Fruit fly (Drosophila melanogaster) whole organism, embryonic: ENCODE data around the gene CG6937.

ENCODE experiments used
- Aef1 ChIP-seq: fragments of 200-800 bp; sonication (Bioruptor generic); IDR thresholded peaks from 3 replicates; pipeline ENCODE4 v1.3.6; 2022; ENCODE audit warnings: missing biosample characterization, missing genetic modification characterization
- Antp ChIP-seq: fragments of 200-800 bp; sonication (Bioruptor generic); optimal IDR thresholded peaks from 3 replicates; lab custom pipeline; 2016; ENCODE audit warnings: missing biosample characterization, missing genetic modification characterization
- CG10543 ChIP-seq: fragments of 200-800 bp; sonication (Bioruptor generic); optimal IDR thresholded peaks from 3 replicates; lab custom pipeline; 2017; ENCODE audit warnings: missing biosample characterization, mild to moderate bottlenecking, missing genetic modification characterization, moderate library complexity
- CG10979 ChIP-seq: fragments of 200-800 bp; sonication (Bioruptor generic); optimal IDR thresholded peaks from 2 replicates; lab custom pipeline; 2018; ENCODE audit warnings: missing biosample characterization, mild to moderate bottlenecking, missing genetic modification characterization, moderate library complexity
- CG11504 ChIP-seq: fragments of 200-800 bp; sonication (Bioruptor generic); optimal IDR thresholded peaks from 3 replicates; lab custom pipeline; 2019; ENCODE audit warnings: missing biosample characterization, mild to moderate bottlenecking, missing genetic modification characterization, moderate library complexity
- CG15269 ChIP-seq: fragments of 200-800 bp; sonication (Bioruptor generic); optimal IDR thresholded peaks from 2 replicates; lab custom pipeline; 2018; ENCODE audit warnings: missing biosample characterization, mild to moderate bottlenecking, missing genetic modification characterization, moderate library complexity
- CG17829 ChIP-seq: fragments of 200-800 bp; optimal IDR thresholded peaks from 2 replicates; lab custom pipeline; 2019; ENCODE audit warnings: missing biosample characterization, mild to moderate bottlenecking, missing genetic modification characterization, moderate library complexity
- CG1792 ChIP-seq: fragments of 200-800 bp; sonication (Bioruptor generic); optimal IDR thresholded peaks from 2 replicates; lab custom pipeline; 2016; ENCODE audit warnings: missing biosample characterization, missing genetic modification characterization
- CG2712 ChIP-seq: fragments of 200-800 bp; optimal IDR thresholded peaks from 3 replicates; lab custom pipeline; 2019; ENCODE audit warnings: missing biosample characterization, mild to moderate bottlenecking, missing genetic modification characterization, moderate library complexity
- CG32767 ChIP-seq: fragments of 200-800 bp; sonication (Bioruptor generic); IDR thresholded peaks from 2 replicates; pipeline ENCODE4 v1.3.6; 2022; ENCODE audit warnings: missing biosample characterization, missing genetic modification characterization
- CG33557 ChIP-seq: fragments of 200-800 bp; sonication (Bioruptor generic); optimal IDR thresholded peaks from 2 replicates; lab custom pipeline; 2019; ENCODE audit warnings: missing biosample characterization, mild to moderate bottlenecking, missing genetic modification characterization, moderate library complexity
- CG5953 ChIP-seq: fragments of 200-800 bp; sonication (Bioruptor generic); IDR thresholded peaks from 2 replicates; pipeline ENCODE4 v1.3.6; 2022; ENCODE audit warnings: missing biosample characterization, missing genetic modification characterization
- CG7357 ChIP-seq: fragments of 200-800 bp; sonication (Bioruptor generic); IDR thresholded peaks from 3 replicates; pipeline ENCODE4 v1.3.6; 2022; ENCODE audit warnings: missing biosample characterization, missing genetic modification characterization
- CG7786 ChIP-seq: fragments of 200-800 bp; sonication (Bioruptor generic); optimal IDR thresholded peaks from 2 replicates; lab custom pipeline; 2016; ENCODE audit warnings: missing biosample characterization, missing genetic modification characterization
- CG9215 ChIP-seq: fragments of 200-800 bp; sonication (Bioruptor generic); IDR thresholded peaks from 2 replicates; pipeline ENCODE4 v1.3.6; 2022; ENCODE audit warnings: missing biosample characterization, missing genetic modification characterization
- CG9932 ChIP-seq: fragments of 200-800 bp; sonication (Bioruptor generic); IDR thresholded peaks from 2 replicates; pipeline ENCODE4 v1.3.6; 2022; ENCODE audit warnings: missing biosample characterization, missing genetic modification characterization
- Chrac-16 ChIP-seq: fragments of 200-800 bp; sonication (Bioruptor generic); optimal IDR thresholded peaks from 3 replicates; lab custom pipeline; 2016; ENCODE audit warnings: missing biosample characterization, missing genetic modification characterization
- Dbx ChIP-seq: fragments of 200-800 bp; sonication (Bioruptor generic); IDR thresholded peaks from 3 replicates; pipeline ENCODE4 v1.3.6; 2022; ENCODE audit warnings: missing biosample characterization, missing genetic modification characterization
- Drgx ChIP-seq: fragments of 200-800 bp; sonication (Bioruptor generic); IDR thresholded peaks from 2 replicates; pipeline ENCODE4 v1.3.6; 2022; ENCODE audit warnings: missing biosample characterization, missing genetic modification characterization
- HHEX ChIP-seq: fragments of 200-800 bp; sonication (Bioruptor generic); optimal IDR thresholded peaks from 3 replicates; lab custom pipeline; 2017; ENCODE audit warnings: missing biosample characterization, mild to moderate bottlenecking, missing genetic modification characterization, missing genetic modification reagents
- HLH54F ChIP-seq: fragments of 200-800 bp; sonication (Bioruptor generic); optimal IDR thresholded peaks from 3 replicates; lab custom pipeline; 2016; ENCODE audit warnings: missing biosample characterization, missing genetic modification characterization
- Mes4 ChIP-seq: fragments of 200-800 bp; sonication (Bioruptor generic); optimal IDR thresholded peaks from 2 replicates; lab custom pipeline; 2016; ENCODE audit warnings: missing biosample characterization, missing genetic modification characterization
- NC2β ChIP-seq: fragments of 200-800 bp; sonication (Bioruptor generic); optimal IDR thresholded peaks from 2 replicates; lab custom pipeline; 2016; ENCODE audit warnings: missing biosample characterization, missing genetic modification characterization
- NK7.1 ChIP-seq: fragments of 200-800 bp; sonication (Bioruptor generic); optimal IDR thresholded peaks from 3 replicates; lab custom pipeline; 2016; ENCODE audit warnings: missing biosample characterization, missing genetic modification characterization
- Opbp ChIP-seq: fragments of 200-800 bp; sonication (Bioruptor generic); IDR thresholded peaks from 3 replicates; pipeline ENCODE4 v1.3.6; 2022; ENCODE audit warnings: missing biosample characterization, missing genetic modification characterization; ENCODE audit not compliant: partially characterized antibody
- ac ChIP-seq: fragments of 200-800 bp; sonication (Bioruptor generic); optimal IDR thresholded peaks from 3 replicates; lab custom pipeline; 2017; ENCODE audit warnings: missing biosample characterization, mild to moderate bottlenecking, missing genetic modification characterization
- amos ChIP-seq: fragments of 200-800 bp; sonication (Bioruptor generic); IDR thresholded peaks from 2 replicates; pipeline ENCODE4 v1.3.6; 2022; ENCODE audit warnings: missing biosample characterization, missing genetic modification characterization; ENCODE audit not compliant: partially characterized antibody
- aop ChIP-seq: fragments of 200-800 bp; sonication (Bioruptor generic); IDR thresholded peaks from 2 replicates; pipeline ENCODE4 v1.3.6; 2022; ENCODE audit warnings: missing biosample characterization, missing genetic modification characterization
- az2 ChIP-seq: fragments of 200-800 bp; sonication (Bioruptor generic); optimal IDR thresholded peaks from 3 replicates; lab custom pipeline; 2016; ENCODE audit warnings: missing biosample characterization, missing genetic modification characterization
- btn ChIP-seq: fragments of 200-800 bp; sonication (Bioruptor generic); optimal IDR thresholded peaks from 2 replicates; lab custom pipeline; 2016; ENCODE audit warnings: missing biosample characterization, missing genetic modification characterization
- croc ChIP-seq: fragments of 200-800 bp; sonication (Bioruptor generic); conservative IDR thresholded peaks from 3 replicates; pipeline ENCODE4 v1.3.6; 2022; ENCODE audit warnings: missing biosample characterization, missing genetic modification characterization
- dmrt11E ChIP-seq: fragments of 200-800 bp; sonication (Bioruptor generic); optimal IDR thresholded peaks from 3 replicates; lab custom pipeline; 2018; ENCODE audit warnings: missing biosample characterization, mild to moderate bottlenecking, missing genetic modification characterization, moderate library complexity
- dysf ChIP-seq: fragments of 200-800 bp; sonication (Bioruptor generic); IDR thresholded peaks from 3 replicates; pipeline ENCODE4 v1.3.6; 2022; ENCODE audit warnings: missing biosample characterization, missing genetic modification characterization
- exex ChIP-seq: fragments of 200-800 bp; sonication (Bioruptor generic); optimal IDR thresholded peaks from 4 replicates; lab custom pipeline; 2018; ENCODE audit warnings: missing biosample characterization, mild to moderate bottlenecking, missing genetic modification characterization, moderate library complexity
- gce ChIP-seq: fragments of 200-800 bp; sonication (Bioruptor generic); IDR thresholded peaks from 3 replicates; pipeline ENCODE4 v1.3.6; 2022; ENCODE audit warnings: missing biosample characterization, missing genetic modification characterization
- gsb-n ChIP-seq: fragments of 200-800 bp; sonication (Bioruptor generic); optimal IDR thresholded peaks from 3 replicates; lab custom pipeline; 2018; ENCODE audit warnings: missing biosample characterization, mild to moderate bottlenecking, missing genetic modification characterization
- ken ChIP-seq: fragments of 200-800 bp; sonication (Bioruptor generic); IDR thresholded peaks from 3 replicates; pipeline ENCODE4 v1.3.6; 2022; ENCODE audit warnings: missing biosample characterization, missing genetic modification characterization
- lilli ChIP-seq: fragments of 200-800 bp; sonication (Bioruptor generic); optimal IDR thresholded peaks from 3 replicates; lab custom pipeline; 2016; ENCODE audit warnings: missing biosample characterization, missing genetic modification characterization
- lov ChIP-seq, 2 experiments: fragments of 200-800 bp in 1 of 2; fragments of >200 bp in 1 of 2; sonication (Bioruptor generic) in 1 of 2; IDR thresholded peaks in 1 of 2; optimal IDR thresholded peaks in 1 of 2; 2 replicates in 1 of 2; 3 replicates in 1 of 2; pipeline versions ENCODE4 v1.3.6 to Lab custom; 2017 to 2022; ENCODE audit warnings: missing biosample characterization in 1 of 2, missing genetic modification characterization in 1 of 2
- odd ChIP-seq: fragments of 200-800 bp; sonication (Bioruptor generic); optimal IDR thresholded peaks from 2 replicates; lab custom pipeline; 2017; ENCODE audit warnings: missing biosample characterization, mild to moderate bottlenecking, missing genetic modification characterization
- otp ChIP-seq: fragments of 200-800 bp; sonication (Bioruptor generic); IDR thresholded peaks from 3 replicates; pipeline ENCODE4, ENCODE4 v1.3.6; 2022; ENCODE audit warnings: missing biosample characterization, missing genetic modification characterization
- pfk ChIP-seq: fragments of 200-800 bp; sonication (Bioruptor generic); optimal IDR thresholded peaks from 2 replicates; lab custom pipeline; 2018; ENCODE audit warnings: missing biosample characterization, mild to moderate bottlenecking, missing genetic modification characterization, moderate library complexity
- ro ChIP-seq: fragments of 200-800 bp; sonication (Bioruptor generic); IDR thresholded peaks from 2 replicates; pipeline ENCODE4 v1.3.6; 2022; ENCODE audit warnings: missing biosample characterization, missing genetic modification characterization
- run ChIP-seq: fragments of 200-800 bp; sonication (Bioruptor generic); optimal IDR thresholded peaks from 3 replicates; lab custom pipeline; 2018; ENCODE audit warnings: missing biosample characterization, mild to moderate bottlenecking, missing genetic modification characterization
- sisA ChIP-seq: fragments of 200-800 bp; sonication (Bioruptor generic); IDR thresholded peaks from 2 replicates; pipeline ENCODE4 v1.3.6; 2022; ENCODE audit warnings: missing biosample characterization, missing genetic modification characterization
- slp2 ChIP-seq: fragments of 200-800 bp; sonication (Bioruptor generic); optimal IDR thresholded peaks from 2 replicates; lab custom pipeline; 2016; ENCODE audit warnings: missing biosample characterization, missing genetic modification characterization
- sna ChIP-seq: fragments of 200-800 bp; sonication (Bioruptor generic); IDR thresholded peaks from 2 replicates; pipeline ENCODE4 v1.3.6; 2022; ENCODE audit warnings: missing biosample characterization, missing genetic modification characterization; ENCODE audit not compliant: partially characterized antibody
- sug ChIP-seq: fragments of 200-800 bp; optimal IDR thresholded peaks from 2 replicates; lab custom pipeline; 2019; ENCODE audit warnings: missing biosample characterization, mild to moderate bottlenecking, missing genetic modification characterization, moderate library complexity
- twi ChIP-seq: fragments of 200-800 bp; optimal IDR thresholded peaks from 2 replicates; lab custom pipeline; 2019; ENCODE audit warnings: missing biosample characterization, mild to moderate bottlenecking, missing genetic modification characterization, moderate library complexity
- zfh1 ChIP-seq: fragments of 200-800 bp; sonication (Bioruptor generic); IDR thresholded peaks from 3 replicates; pipeline ENCODE4 v1.3.6; 2022; ENCODE audit warnings: missing biosample characterization, missing genetic modification characterization

Gene CG6937

DNA sequence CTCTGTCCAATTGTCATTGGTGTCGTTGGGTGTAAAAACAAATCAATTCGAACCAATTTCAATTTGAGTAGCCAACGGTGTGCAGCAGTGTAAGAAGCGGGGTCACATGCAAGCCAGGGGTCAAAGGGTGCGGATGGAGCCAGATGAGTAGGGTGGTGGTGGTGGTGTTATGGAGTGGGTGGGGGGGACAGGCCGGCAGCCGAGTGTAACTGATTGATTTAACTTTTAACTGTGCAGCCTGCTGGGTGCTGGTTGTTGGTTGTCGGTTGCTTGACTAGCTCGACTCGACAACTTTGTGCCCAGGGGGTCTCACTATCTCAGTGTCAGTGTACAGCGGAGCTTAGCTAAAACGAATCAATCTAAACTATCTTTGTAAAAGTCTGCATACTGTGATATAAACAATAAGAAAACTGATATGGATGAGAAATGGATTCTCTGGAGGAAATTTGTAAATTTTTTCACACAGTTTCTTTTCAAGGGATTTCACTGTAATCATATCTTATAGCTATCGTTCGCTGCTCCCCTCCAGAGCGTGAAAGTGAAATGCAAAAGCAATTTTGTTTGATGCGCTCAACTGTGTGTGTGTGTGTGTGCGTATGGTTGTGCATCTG is 12.9 kb downstream of the CG6937 start (continued):
- TF ChIP-seq CG10979 (tag; lab: Kevin White, UChicago) (peak; percentile 77), Dbx (peak; percentile 55; the same call in 1 of the 3 replicates), CG32767 (peak; percentile 35; the same call in 1 of the 2 replicates), ac (GFP tag; lab: Kevin White, UChicago) (no peak), NC2β (peak; percentile 62), twi (tag; lab: Kevin White, UChicago) (no peak), CG5953 (GFP tag; lab: Robert Waterston, UW) (peak; percentile 87), gce (GFP tag; lab: Robert Waterston, UW) (peak; percentile 82; the same call in 2 of the 3 replicates), CG10543 (GFP tag; lab: Kevin White, UChicago) (no peak), CG9932 (GFP tag; lab: Robert Waterston, UW) (peak; percentile 34; the same call in 1 of the 2 replicates), Antp (GFP tag; lab: Kevin White, UChicago) (peak; percentile 79), exex (tag; lab: Kevin White, UChicago) (no peak), CG33557 (GFP tag; lab: Kevin White, UChicago) (peak; percentile 57), CG7786 (peak; percentile 46), Mes4 (GFP tag; lab: Kevin White, UChicago) (peak; percentile 54), CG1792 (GFP tag; lab: Kevin White, UChicago) (peak; percentile 7), Opbp (GFP tag; lab: Robert Waterston, UW) (no peak), dmrt11E (peak; percentile 71), Chrac-16 (GFP tag; lab: Kevin White, UChicago) (peak; percentile 66), lilli (GFP tag; lab: Kevin White, UChicago) (peak; percentile 55), btn (peak; percentile 40), aop (GFP tag; lab: Robert Waterston, UW) (0 out of 2 replicates have a peak, but pooled peaks have one; percentile 5), CG7357 (peak; percentile 34; the same call in 1 of the 3 replicates), sug (tag; lab: Kevin White, UChicago) (peak; percentile 85), NK7.1 (GFP tag; lab: Kevin White, UChicago) (peak; percentile 12), odd (GFP tag; lab: Kevin White, UChicago) (peak; percentile 66), sna (GFP tag; lab: Robert Waterston, UW) (no peak), otp (GFP tag; lab: Robert Waterston, UW) (peak; percentile 84), HHEX (peak; percentile 57), pfk (GFP tag; lab: Kevin White, UChicago) (no peak), CG11504 (no peak), CG2712 (peak; percentile 81), zfh1 (GFP tag; lab: Robert Waterston, UW) (peak; percentile 86), CG15269 (tag; lab: Kevin White, UChicago) (no peak), CG17829 (peak; percentile 70), az2 (GFP tag; lab: Kevin White, UChicago) (peak; percentile 82), ro (peak; percentile 31; the same call in 1 of the 2 replicates), gsb-n (tag; lab: Kevin White, UChicago) (no peak), dysf (GFP tag; lab: Robert Waterston, UW) (peak; percentile 81), HLH54F (GFP tag; lab: Kevin White, UChicago) (peak; percentile 15), lov (optimal IDR thresholded peaks at IDR 0.05; lab: Kevin White, UChicago) (no peak), lov (GFP tag; IDR thresholded peaks at IDR 0.05; lab: Robert Waterston, UW) (peak; percentile 81), CG9215 (GFP tag; lab: Robert Waterston, UW) (peak; percentile 60), Aef1 (GFP tag; lab: Robert Waterston, UW) (peak; percentile 72), Drgx (GFP tag; lab: Robert Waterston, UW) (peak; percentile 81), run (tag; lab: Kevin White, UChicago) (peak; percentile 28), ken (GFP tag; lab: Robert Waterston, UW) (peak; percentile 89), croc (GFP tag; lab: Robert Waterston, UW) (peak; percentile 74), sisA (GFP tag; lab: Robert Waterston, UW) (peak; percentile 91), slp2 (GFP tag; lab: Kevin White, UChicago) (peak; percentile 63), amos (GFP tag; lab: Robert Waterston, UW) (no peak)
